Worm (Caenorhabditis elegans) whole organism, midembryonic: ENCODE measurements around the gene T05H10.4.

Experiments used
- T22C8.4 ChIP-seq: fragments of 200-800 bp; sonication (Bioruptor generic); IDR thresholded peaks from 2 replicates; pipeline ENCODE4 v1.3.6; 2022; ENCODE audit warnings: missing genetic modification characterization, missing compliant biosample characterization
- cog-1 ChIP-seq: sonication (generic microtip); optimal IDR thresholded peaks from 2 replicates; lab custom pipeline; 2016; ENCODE audit warnings: missing genetic modification characterization, missing compliant biosample characterization
- flt-1 ChIP-seq: fragments of 200-800 bp; sonication (Bioruptor generic); IDR thresholded peaks from 2 replicates; pipeline ENCODE4 v1.3.6; 2022; ENCODE audit warnings: missing genetic modification characterization, missing compliant biosample characterization
- klf-2 ChIP-seq: fragments of 200-800 bp; sonication (Bioruptor generic); conservative IDR thresholded peaks from 2 replicates; pipeline ENCODE4 v1.3.6; 2022; ENCODE audit warnings: missing genetic modification reagents, missing genetic modification characterization, missing compliant biosample characterization
- med-1 ChIP-seq: sonication (generic microtip); optimal IDR thresholded peaks from 2 replicates; lab custom pipeline; 2017; ENCODE audit warnings: missing genetic modification characterization, mild to moderate bottlenecking, missing compliant biosample characterization, antibody characterized with exemption, missing genetic modification reagents; ENCODE audit not compliant: insufficient read depth
- ref-1 ChIP-seq: fragments of 200-800 bp; sonication (Bioruptor generic); conservative IDR thresholded peaks from 2 replicates; pipeline ENCODE4 v1.3.6; 2022; ENCODE audit warnings: missing genetic modification reagents, missing genetic modification characterization, missing compliant biosample characterization
- tab-1 ChIP-seq: fragments of 200-800 bp; sonication (Bioruptor generic); IDR thresholded peaks from 2 replicates; pipeline ENCODE4 v1.3.6; 2022; ENCODE audit warnings: missing genetic modification characterization, missing compliant biosample characterization
- ztf-23 ChIP-seq: fragments of 200-800 bp; sonication (Bioruptor generic); IDR thresholded peaks from 2 replicates; pipeline ENCODE4 v1.3.6; 2022; ENCODE audit warnings: missing genetic modification reagents, missing genetic modification characterization, missing compliant biosample characterization
- ztf-29 ChIP-seq: fragments of 200-800 bp; sonication (Bioruptor generic); IDR thresholded peaks from 2 replicates; pipeline ENCODE4 v1.3.6; 2022; ENCODE audit warnings: missing genetic modification reagents, missing genetic modification characterization, missing compliant biosample characterization

Gene T05H10.4

DNA sequence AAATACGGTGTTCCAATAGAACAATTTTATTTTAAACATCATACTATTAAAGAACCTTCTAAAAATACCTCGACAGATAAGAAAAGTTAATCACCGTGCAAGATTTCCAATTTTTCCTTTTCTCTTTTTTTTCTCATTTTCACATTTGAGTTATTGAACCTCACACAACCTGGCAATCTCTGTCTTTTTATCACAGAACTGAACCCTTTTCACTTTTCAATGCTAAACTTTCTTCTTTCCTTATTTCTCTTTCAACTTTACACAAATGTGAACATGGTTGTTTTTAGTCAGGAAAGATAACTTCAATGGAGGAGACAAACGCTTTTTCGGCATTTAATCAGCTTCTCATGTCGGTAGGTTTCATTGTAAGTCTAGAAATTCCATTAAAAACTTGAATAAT lies at the start of gene T05H10.4:
Gene T05H10.4 (plus strand): TSS at position 301 of the 400 bp plus-strand sequence.
- TF ChIP-seq ref-1 (GFP tag; lab: Robert Waterston, UW) = no peak
- TF ChIP-seq ztf-29 = no peak
- TF ChIP-seq T22C8.4 (GFP tag; lab: Robert Waterston, UW) = no peak
- no peak for TF ChIP-seq flt-1 (GFP tag; lab: Robert Waterston, UW)
- TF ChIP-seq ztf-23 (GFP tag; lab: Robert Waterston, UW) = no peak
- TF ChIP-seq med-1 = no peak
- TF ChIP-seq cog-1 (tag; lab: Kevin White, UChicago) = no peak
- no peak for TF ChIP-seq tab-1 (GFP tag; lab: Robert Waterston, UW)
- TF ChIP-seq klf-2 (GFP tag; lab: Robert Waterston, UW) = no peak

DNA sequence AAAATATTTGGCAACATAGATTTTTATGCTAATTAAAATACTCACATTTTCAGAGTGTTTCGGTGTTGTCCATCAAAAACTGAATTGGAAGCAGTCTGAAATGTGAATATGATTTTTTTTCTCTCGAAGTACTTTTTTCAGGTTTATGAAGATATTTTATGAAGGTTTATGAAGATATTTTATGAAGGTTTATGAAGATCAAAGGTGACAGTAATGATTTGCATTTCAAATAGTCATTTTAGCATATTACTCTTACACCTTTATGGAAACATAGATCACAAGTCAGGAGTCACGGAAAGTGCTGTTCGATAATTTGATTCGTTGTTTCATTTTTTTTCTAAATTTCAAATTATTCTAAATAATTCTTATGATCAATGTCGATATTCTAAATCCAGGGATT lies 48.8 kb upstream of the T05H10.4 start, which contains the start of gene pgp-11:
Gene pgp-11 (minus strand): TSS at position 101 of the 400 bp plus-strand sequence.
- TF ChIP-seq ztf-23 (GFP tag; lab: Robert Waterston, UW) = no peak
- TF ChIP-seq flt-1 (GFP tag; lab: Robert Waterston, UW) = no peak
- TF ChIP-seq cog-1 (tag; lab: Kevin White, UChicago) = no peak
- TF ChIP-seq tab-1 (GFP tag; lab: Robert Waterston, UW) = no peak

DNA sequence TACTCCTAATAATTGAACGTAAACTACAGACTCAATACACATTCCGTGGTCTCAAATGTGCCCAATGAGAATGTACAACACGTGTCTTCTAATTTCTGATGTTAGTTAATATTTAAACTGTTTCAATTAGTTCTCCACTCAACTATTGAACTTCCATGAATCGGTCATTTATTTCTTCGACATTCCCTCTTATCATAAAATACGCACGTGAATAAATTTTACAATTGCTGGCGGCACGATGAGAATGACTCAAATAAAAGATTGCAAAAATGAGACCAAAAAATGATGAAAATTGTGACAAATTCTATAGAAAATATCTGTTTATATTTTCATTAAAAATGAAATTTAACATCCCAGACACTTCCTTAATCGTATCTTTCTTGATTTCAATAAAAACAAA lies 48.2 kb upstream of the T05H10.4 start:
- TF ChIP-seq klf-2 (GFP tag; lab: Robert Waterston, UW) (no peak), T22C8.4 (GFP tag; lab: Robert Waterston, UW) (no peak), med-1 (no peak), ztf-23 (GFP tag; lab: Robert Waterston, UW) (no peak), cog-1 (tag; lab: Kevin White, UChicago) (no peak), flt-1 (GFP tag; lab: Robert Waterston, UW) (no peak), tab-1 (GFP tag; lab: Robert Waterston, UW) (no peak), ztf-29 (no peak), ref-1 (GFP tag; lab: Robert Waterston, UW) (no peak)

DNA sequence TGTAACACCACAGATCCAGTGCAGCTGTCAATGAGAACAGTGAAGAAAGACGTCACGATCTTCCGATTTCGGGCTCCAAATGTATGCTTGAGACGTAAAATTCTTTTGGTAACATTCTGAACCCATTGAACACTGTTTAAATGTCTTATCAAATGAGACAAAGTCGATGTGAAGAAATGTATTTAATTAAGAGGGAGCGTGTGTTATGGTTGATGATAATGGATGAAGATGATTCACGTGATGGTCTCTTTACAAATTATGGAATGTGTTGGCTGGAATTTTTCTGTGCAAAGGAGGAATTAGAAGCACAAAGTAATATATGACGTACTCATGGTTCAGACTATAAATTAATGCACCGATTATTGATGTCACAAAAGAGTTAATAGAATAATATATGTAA lies 46.0 kb upstream of the T05H10.4 start:
- TF ChIP-seq tab-1 (GFP tag; lab: Robert Waterston, UW) (no peak), ref-1 (GFP tag; lab: Robert Waterston, UW) (no peak), ztf-23 (GFP tag; lab: Robert Waterston, UW) (no peak), flt-1 (GFP tag; lab: Robert Waterston, UW) (no peak), cog-1 (tag; lab: Kevin White, UChicago) (no peak), T22C8.4 (GFP tag; lab: Robert Waterston, UW) (no peak), med-1 (no peak), klf-2 (GFP tag; lab: Robert Waterston, UW) (no peak), ztf-29 (no peak)

DNA sequence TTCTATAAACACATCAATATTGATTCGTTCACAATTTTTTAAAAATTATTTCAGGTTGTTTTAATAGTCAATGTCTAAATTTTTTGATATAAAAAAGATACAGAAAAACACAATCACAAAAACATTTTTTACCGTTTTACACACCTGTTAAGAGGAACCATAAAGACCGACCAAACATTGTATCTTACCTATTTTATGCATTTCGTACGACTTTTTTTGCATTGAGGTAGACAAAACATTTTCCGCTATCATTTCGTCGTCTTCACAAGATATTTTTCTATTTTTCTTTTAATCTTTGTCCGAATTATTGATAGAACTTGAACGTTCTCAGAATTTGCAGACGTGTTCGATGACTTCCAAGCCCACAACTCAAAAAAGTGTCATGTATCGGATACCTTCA lies 44.6 kb upstream of the T05H10.4 start, which contains the start of gene glna-2:
Gene glna-2 (plus strand): TSS at position 301 of the 400 bp plus-strand sequence.
- TF ChIP-seq ztf-23 (GFP tag; lab: Robert Waterston, UW) (no peak), T22C8.4 (GFP tag; lab: Robert Waterston, UW) (no peak), flt-1 (GFP tag; lab: Robert Waterston, UW) (no peak), ref-1 (GFP tag; lab: Robert Waterston, UW) (no peak), cog-1 (tag; lab: Kevin White, UChicago) (no peak), ztf-29 (no peak), tab-1 (GFP tag; lab: Robert Waterston, UW) (no peak), med-1 (no peak), klf-2 (GFP tag; lab: Robert Waterston, UW) (no peak)

DNA sequence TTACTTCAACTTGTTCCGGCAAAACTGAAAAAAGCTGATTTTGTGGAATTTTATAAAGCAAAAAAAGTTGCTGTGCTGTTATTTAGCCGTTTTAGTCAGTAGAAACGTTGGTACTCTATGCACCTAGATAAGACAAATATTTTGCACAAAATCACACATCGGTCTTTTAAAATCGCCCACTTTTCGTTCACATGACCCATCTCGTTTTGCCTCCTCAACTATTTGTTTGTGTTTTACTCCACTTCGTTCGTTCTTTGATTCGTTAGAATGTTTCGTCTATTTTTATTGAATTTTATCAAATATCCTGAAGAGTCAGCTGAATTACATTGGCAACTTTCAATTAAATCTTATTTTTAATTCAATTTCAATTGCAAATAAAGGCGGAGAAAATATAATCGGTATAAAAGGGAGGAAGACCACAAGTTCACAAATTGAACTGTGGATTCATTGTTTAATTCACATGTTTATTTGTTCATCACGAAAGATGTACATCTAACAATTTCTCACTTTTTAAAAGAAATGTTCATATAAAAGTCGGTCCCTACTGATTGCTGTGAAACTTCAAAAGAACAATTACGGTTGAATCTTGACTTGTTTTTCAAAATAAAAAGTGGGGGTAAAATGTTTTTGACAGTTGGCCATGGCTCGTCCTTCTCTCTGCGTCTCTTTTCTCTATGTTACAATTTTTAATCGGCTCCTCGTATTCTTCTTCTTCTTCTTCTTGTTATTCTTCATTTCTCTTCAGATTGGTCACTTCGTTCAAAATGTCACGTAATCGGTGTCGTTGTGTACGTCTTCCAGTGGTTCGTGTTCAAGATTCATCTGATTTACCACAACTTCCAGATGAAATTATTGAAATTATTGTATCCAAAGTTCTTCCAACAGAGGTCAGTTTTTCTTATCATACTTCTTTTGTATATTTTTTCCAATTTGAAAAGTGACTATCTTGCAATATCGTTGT lies 40.6 kb upstream of the T05H10.4 start, which contains the start of gene DH11.2:
Gene DH11.2 (plus strand): TSS at position 746 of the 961 bp plus-strand sequence.
- TF ChIP-seq ref-1 (GFP tag; lab: Robert Waterston, UW) = no peak

DNA sequence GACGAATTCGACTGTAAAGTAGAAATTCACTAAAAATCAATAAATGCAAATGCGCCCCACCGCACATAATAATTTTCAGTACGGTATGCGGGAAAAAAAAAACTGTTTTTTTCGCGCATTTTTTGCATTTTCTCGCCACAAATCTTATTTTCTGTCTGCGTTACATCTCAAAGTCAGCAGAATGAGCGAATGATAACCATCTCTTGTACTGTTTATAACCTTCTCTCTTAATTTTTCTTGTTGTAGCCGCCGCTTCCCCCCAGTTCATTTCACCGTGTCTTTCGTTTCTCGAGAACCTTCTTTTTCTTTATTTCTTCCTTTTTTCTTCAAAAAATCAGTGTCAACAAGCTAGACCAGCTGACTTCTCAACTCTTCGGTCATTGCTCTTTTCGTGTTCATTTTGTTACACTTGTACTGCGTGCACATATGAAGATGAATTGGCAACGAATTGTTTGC lies 37.4 kb upstream of the T05H10.4 start:
- TF ChIP-seq ztf-29 (no peak), med-1 (no peak), flt-1 (GFP tag; lab: Robert Waterston, UW) (no peak), T22C8.4 (GFP tag; lab: Robert Waterston, UW) (0 out of 2 replicates have a peak, but pooled peaks have one; percentile 13), tab-1 (GFP tag; lab: Robert Waterston, UW) (no peak), ref-1 (GFP tag; lab: Robert Waterston, UW) (no peak)

DNA sequence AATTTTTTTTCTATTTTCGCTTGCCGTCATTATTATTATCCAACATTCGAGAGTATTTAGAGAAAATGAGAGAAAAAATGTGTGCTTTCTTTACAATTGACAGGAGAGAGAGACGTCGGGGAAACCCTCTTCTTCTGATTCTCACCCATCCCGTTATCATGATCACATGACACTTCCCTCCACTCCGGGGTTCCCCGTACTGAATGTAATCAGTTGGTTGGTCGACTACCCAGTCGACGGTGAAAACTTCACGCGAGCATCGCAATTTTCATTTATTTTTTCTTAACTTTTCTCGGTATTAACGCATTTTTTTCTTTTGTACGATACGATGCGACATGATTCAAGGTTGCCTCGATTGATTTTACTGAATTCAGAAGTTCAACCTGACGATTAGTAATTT lies 36.8 kb upstream of the T05H10.4 start:
- TF ChIP-seq tab-1 (GFP tag; lab: Robert Waterston, UW) (no peak), ref-1 (GFP tag; lab: Robert Waterston, UW) (no peak), cog-1 (tag; lab: Kevin White, UChicago) (no peak), klf-2 (GFP tag; lab: Robert Waterston, UW) (no peak), flt-1 (GFP tag; lab: Robert Waterston, UW) (no peak), ztf-29 (no peak), ztf-23 (GFP tag; lab: Robert Waterston, UW) (no peak), med-1 (no peak)

DNA sequence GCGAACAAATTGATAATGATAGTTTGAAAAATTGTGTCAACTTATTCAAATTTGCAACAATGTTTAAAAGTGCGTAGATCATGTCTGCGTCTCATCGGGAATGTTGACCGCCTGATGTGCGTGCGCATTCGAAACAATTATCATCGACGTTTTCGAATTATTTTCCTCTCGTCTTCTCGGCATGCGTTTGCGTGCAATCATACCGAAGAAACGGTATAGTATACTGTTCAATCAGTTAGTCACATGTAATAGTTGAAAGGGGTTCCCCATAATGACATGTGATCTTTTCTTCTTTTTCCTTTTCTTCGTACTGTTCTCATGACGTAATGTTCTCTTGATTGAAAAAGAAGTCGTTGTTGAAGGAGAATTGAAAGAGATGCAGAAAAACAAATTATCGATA lies 36.2 kb upstream of the T05H10.4 start:
- TF ChIP-seq ztf-29 (no peak), ztf-23 (GFP tag; lab: Robert Waterston, UW) (no peak), ref-1 (GFP tag; lab: Robert Waterston, UW) (no peak)

DNA sequence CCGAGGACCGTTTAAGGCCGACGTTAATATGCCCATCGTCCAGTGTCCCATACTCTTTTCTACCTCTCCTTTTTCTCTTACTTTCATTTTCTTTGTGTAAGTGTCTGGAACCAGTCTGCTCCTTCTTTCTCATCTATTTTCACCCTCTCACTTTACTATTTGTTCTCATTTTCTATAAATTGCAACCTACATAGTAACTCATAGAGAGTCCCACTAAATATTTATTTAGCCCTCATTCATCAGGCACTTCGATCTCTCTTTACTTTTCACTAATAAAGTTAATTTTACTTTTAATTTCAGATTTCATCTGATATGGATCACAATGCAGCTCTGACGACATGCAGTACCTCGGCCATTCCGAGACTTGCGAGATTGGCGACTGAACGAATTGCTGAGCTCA lies 35.6 kb upstream of the T05H10.4 start, which contains the start of gene zyg-11:
Gene zyg-11 (plus strand): TSS at position 301 of the 400 bp plus-strand sequence.
- TF ChIP-seq T22C8.4 (GFP tag; lab: Robert Waterston, UW) (no peak), ztf-29 (no peak), med-1 (no peak), ref-1 (GFP tag; lab: Robert Waterston, UW) (no peak), klf-2 (GFP tag; lab: Robert Waterston, UW) (no peak), flt-1 (GFP tag; lab: Robert Waterston, UW) (no peak), ztf-23 (GFP tag; lab: Robert Waterston, UW) (no peak), tab-1 (GFP tag; lab: Robert Waterston, UW) (no peak), cog-1 (tag; lab: Kevin White, UChicago) (no peak)
